Fruit fly (Drosophila melanogaster) whole organism, embryonic: ENCODE results near the gene CG11309.

ENCODE experiments used
- Ada2b ChIP-seq: fragments of 200-800 bp; sonication (Bioruptor generic); IDR thresholded peaks from 2 replicates; pipeline ENCODE4 v1.3.6; 2022; ENCODE audit warnings: missing biosample characterization, missing genetic modification characterization
- CG11398 ChIP-seq: fragments of 200-800 bp; sonication (Bioruptor generic); optimal IDR thresholded peaks from 2 replicates; lab custom pipeline; 2016; ENCODE audit warnings: missing biosample characterization, missing genetic modification characterization
- CG11456 ChIP-seq: fragments of 200-800 bp; sonication (Bioruptor generic); IDR thresholded peaks from 3 replicates; pipeline ENCODE4 v1.3.6; 2022; ENCODE audit warnings: missing biosample characterization, missing genetic modification characterization
- CG11560 ChIP-seq: fragments of 200-800 bp; sonication (Bioruptor generic); IDR thresholded peaks from 3 replicates; pipeline ENCODE4 v1.3.6; 2022; ENCODE audit warnings: missing biosample characterization, missing genetic modification characterization
- CG14050 ChIP-seq: fragments of 200-800 bp; sonication (Bioruptor generic); IDR thresholded peaks from 3 replicates; pipeline ENCODE4 v1.3.6; 2022; ENCODE audit warnings: missing biosample characterization, missing genetic modification characterization
- CG14710 ChIP-seq: fragments of 200-800 bp; sonication (Bioruptor generic); optimal IDR thresholded peaks from 3 replicates; lab custom pipeline; 2019; ENCODE audit warnings: missing biosample characterization, mild to moderate bottlenecking, missing genetic modification characterization, moderate library complexity
- CG14965 ChIP-seq: fragments of 200-800 bp; sonication (Bioruptor generic); optimal IDR thresholded peaks from 2 replicates; lab custom pipeline; 2016; ENCODE audit warnings: missing biosample characterization, missing genetic modification characterization, borderline replicate concordance
- CG15514 ChIP-seq: fragments of 200-800 bp; sonication (Bioruptor generic); optimal IDR thresholded peaks from 3 replicates; lab custom pipeline; 2017; ENCODE audit warnings: missing biosample characterization, missing genetic modification characterization, mild to moderate bottlenecking, moderate library complexity, missing genetic modification reagents
- CG16779 ChIP-seq: fragments of 200-800 bp; sonication (Bioruptor generic); IDR thresholded peaks from 2 replicates; pipeline ENCODE4 v1.3.6; 2022; ENCODE audit warnings: missing biosample characterization, missing genetic modification characterization
- CG17361 ChIP-seq: fragments of 200-800 bp; sonication (Bioruptor generic); IDR thresholded peaks from 3 replicates; pipeline ENCODE4 v1.3.6; 2022; ENCODE audit warnings: missing biosample characterization, missing genetic modification characterization
- CG17829 ChIP-seq: fragments of 200-800 bp; optimal IDR thresholded peaks from 2 replicates; lab custom pipeline; 2019; ENCODE audit warnings: missing biosample characterization, mild to moderate bottlenecking, missing genetic modification characterization, moderate library complexity
- CG1832 ChIP-seq: fragments of 200-800 bp; sonication (Bioruptor generic); optimal IDR thresholded peaks from 2 replicates; lab custom pipeline; 2017; ENCODE audit warnings: missing biosample characterization, mild to moderate bottlenecking, missing genetic modification characterization, inconsistent platforms
- CG2678 ChIP-seq: fragments of 200-800 bp; sonication (Bioruptor generic); optimal IDR thresholded peaks from 3 replicates; lab custom pipeline; 2019; ENCODE audit warnings: missing biosample characterization, mild to moderate bottlenecking, missing genetic modification characterization, moderate library complexity
- CG31388 ChIP-seq: fragments of 200-800 bp; sonication (Bioruptor generic); optimal IDR thresholded peaks from 2 replicates; lab custom pipeline; 2016; ENCODE audit warnings: missing biosample characterization, missing genetic modification characterization
- CG3407 ChIP-seq: fragments of 200-800 bp; sonication (Bioruptor generic); optimal IDR thresholded peaks from 2 replicates; lab custom pipeline; 2018; ENCODE audit warnings: missing biosample characterization, mild to moderate bottlenecking, missing genetic modification characterization
- CG34376 ChIP-seq: fragments of 200-800 bp; sonication (Bioruptor generic); optimal IDR thresholded peaks from 2 replicates; lab custom pipeline; 2018; ENCODE audit warnings: missing biosample characterization, mild to moderate bottlenecking, missing genetic modification characterization
- CG9215 ChIP-seq: fragments of 200-800 bp; sonication (Bioruptor generic); IDR thresholded peaks from 2 replicates; pipeline ENCODE4 v1.3.6; 2022; ENCODE audit warnings: missing biosample characterization, missing genetic modification characterization
- E2f1 ChIP-seq: fragments of 200-800 bp; sonication (Bioruptor generic); IDR thresholded peaks from 2 replicates; pipeline ENCODE4 v1.3.6; 2022; ENCODE audit warnings: missing biosample characterization, missing genetic modification characterization
- ERR ChIP-seq: fragments of 200-800 bp; sonication (Bioruptor generic); optimal IDR thresholded peaks from 2 replicates; lab custom pipeline; 2016; ENCODE audit warnings: missing biosample characterization, missing genetic modification characterization
- Elba2 ChIP-seq: fragments of 200-800 bp; sonication (Bioruptor generic); optimal IDR thresholded peaks from 3 replicates; lab custom pipeline; 2016; ENCODE audit warnings: missing biosample characterization, missing genetic modification characterization
- Lim3 ChIP-seq: fragments of 200-800 bp; sonication (Bioruptor generic); IDR thresholded peaks from 2 replicates; pipeline ENCODE4 v1.3.6; 2022; ENCODE audit warnings: missing biosample characterization, missing genetic modification characterization
- Max ChIP-seq: fragments of 200-800 bp; sonication (Bioruptor generic); optimal IDR thresholded peaks from 2 replicates; lab custom pipeline; 2016; ENCODE audit warnings: missing biosample characterization, mild to moderate bottlenecking, missing genetic modification characterization
- NFAT ChIP-seq: fragments of 200-800 bp; sonication (Bioruptor generic); IDR thresholded peaks from 2 replicates; pipeline ENCODE4 v1.3.6; 2022; ENCODE audit warnings: missing biosample characterization, missing genetic modification characterization
- Nf-YC ChIP-seq: fragments of 200-800 bp; optimal IDR thresholded peaks from 3 replicates; lab custom pipeline; 2019; ENCODE audit warnings: missing biosample characterization, mild to moderate bottlenecking, missing genetic modification characterization, moderate library complexity
- Spps ChIP-seq: fragments of 200-800 bp; sonication (Bioruptor generic); optimal IDR thresholded peaks from 2 replicates; lab custom pipeline; 2018; ENCODE audit warnings: missing biosample characterization, mild to moderate bottlenecking, missing genetic modification characterization
- Ssrp ChIP-seq: fragments of 200-800 bp; sonication (Bioruptor generic); optimal IDR thresholded peaks from 2 replicates; lab custom pipeline; 2018; ENCODE audit warnings: missing biosample characterization, mild to moderate bottlenecking, missing genetic modification characterization, moderate library complexity
- Stat92E ChIP-seq, 3 experiments: fragments of >200 bp in 2 of 3; fragments of 200-800 bp in 1 of 3; sonication (Bioruptor generic) in 1 of 3; optimal IDR thresholded peaks; 2 replicates each; lab custom pipeline; 2017 to 2019; ENCODE audit warnings: missing biosample characterization in 3 of 3, missing genetic modification characterization in 3 of 3, mild to moderate bottlenecking in 1 of 3, moderate library complexity in 1 of 3
- bigmax ChIP-seq: fragments of 200-800 bp; sonication (Bioruptor generic); optimal IDR thresholded peaks from 2 replicates; lab custom pipeline; 2018; ENCODE audit warnings: missing biosample characterization, mild to moderate bottlenecking, missing genetic modification characterization
- cad ChIP-seq: fragments of >200 bp; optimal IDR thresholded peaks from 2 replicates; lab custom pipeline; 2017; ENCODE audit warnings: missing biosample characterization, missing genetic modification characterization
- cg ChIP-seq: fragments of 200-800 bp; sonication (Bioruptor generic); optimal IDR thresholded peaks from 3 replicates; lab custom pipeline; 2019; ENCODE audit warnings: missing biosample characterization, mild to moderate bottlenecking, missing genetic modification characterization, moderate library complexity
- disco-r ChIP-seq: fragments of 200-800 bp; sonication (Bioruptor generic); optimal IDR thresholded peaks from 2 replicates; lab custom pipeline; 2016; ENCODE audit warnings: missing biosample characterization, missing genetic modification characterization
- dmrt11E ChIP-seq: fragments of 200-800 bp; sonication (Bioruptor generic); optimal IDR thresholded peaks from 3 replicates; lab custom pipeline; 2018; ENCODE audit warnings: missing biosample characterization, mild to moderate bottlenecking, missing genetic modification characterization, moderate library complexity
- gro ChIP-seq: fragments of 200-800 bp; sonication (Bioruptor generic); optimal IDR thresholded peaks from 2 replicates; lab custom pipeline; 2016; ENCODE audit warnings: missing biosample characterization, missing genetic modification characterization
- gsb-n ChIP-seq: fragments of 200-800 bp; sonication (Bioruptor generic); optimal IDR thresholded peaks from 3 replicates; lab custom pipeline; 2018; ENCODE audit warnings: missing biosample characterization, mild to moderate bottlenecking, missing genetic modification characterization
- insv ChIP-seq, 2 experiments: fragments of 200-800 bp; sonication (Bioruptor generic); optimal IDR thresholded peaks; 3 replicates each; lab custom pipeline; 2016 to 2018; ENCODE audit warnings: missing biosample characterization in 2 of 2, missing genetic modification characterization in 2 of 2
- ken ChIP-seq: fragments of 200-800 bp; sonication (Bioruptor generic); IDR thresholded peaks from 3 replicates; pipeline ENCODE4 v1.3.6; 2022; ENCODE audit warnings: missing biosample characterization, missing genetic modification characterization
- lov ChIP-seq, 2 experiments: fragments of 200-800 bp in 1 of 2; fragments of >200 bp in 1 of 2; sonication (Bioruptor generic) in 1 of 2; IDR thresholded peaks in 1 of 2; optimal IDR thresholded peaks in 1 of 2; 2 replicates in 1 of 2; 3 replicates in 1 of 2; pipeline versions ENCODE4 v1.3.6 to Lab custom; 2017 to 2022; ENCODE audit warnings: missing biosample characterization in 1 of 2, missing genetic modification characterization in 1 of 2
- odd ChIP-seq: fragments of 200-800 bp; sonication (Bioruptor generic); optimal IDR thresholded peaks from 2 replicates; lab custom pipeline; 2017; ENCODE audit warnings: missing biosample characterization, mild to moderate bottlenecking, missing genetic modification characterization
- org-1 ChIP-seq: fragments of 200-800 bp; sonication (Bioruptor generic); optimal IDR thresholded peaks from 2 replicates; lab custom pipeline; 2017; ENCODE audit warnings: missing biosample characterization, missing genetic modification characterization
- otp ChIP-seq: fragments of 200-800 bp; sonication (Bioruptor generic); IDR thresholded peaks from 3 replicates; pipeline ENCODE4, ENCODE4 v1.3.6; 2022; ENCODE audit warnings: missing biosample characterization, missing genetic modification characterization
- phol ChIP-seq: fragments of 200-800 bp; sonication (Bioruptor generic); optimal IDR thresholded peaks from 3 replicates; lab custom pipeline; 2018; ENCODE audit warnings: missing biosample characterization, mild to moderate bottlenecking, missing genetic modification characterization, moderate library complexity
- prd ChIP-seq, 3 experiments: fragments of >200 bp in 2 of 3; fragments of 200-800 bp in 1 of 3; sonication (Bioruptor generic) in 1 of 3; optimal IDR thresholded peaks in 2 of 3; IDR thresholded peaks in 1 of 3; 2 replicates in 2 of 3; 3 replicates in 1 of 3; pipeline versions ENCODE4 v1.3.6 to Lab custom; 2017 to 2022; ENCODE audit warnings: missing biosample characterization in 1 of 3, missing genetic modification characterization in 1 of 3
- ro ChIP-seq: fragments of 200-800 bp; sonication (Bioruptor generic); IDR thresholded peaks from 2 replicates; pipeline ENCODE4 v1.3.6; 2022; ENCODE audit warnings: missing biosample characterization, missing genetic modification characterization
- schlank ChIP-seq: fragments of 200-800 bp; sonication (Bioruptor generic); optimal IDR thresholded peaks from 2 replicates; lab custom pipeline; 2018; ENCODE audit warnings: missing biosample characterization, mild to moderate bottlenecking, missing genetic modification characterization
- sna ChIP-seq: fragments of 200-800 bp; sonication (Bioruptor generic); IDR thresholded peaks from 2 replicates; pipeline ENCODE4 v1.3.6; 2022; ENCODE audit warnings: missing biosample characterization, missing genetic modification characterization; ENCODE audit not compliant: partially characterized antibody
- tna ChIP-seq: fragments of 200-800 bp; sonication (Bioruptor generic); IDR thresholded peaks from 2 replicates; pipeline ENCODE4 v1.3.6; 2022; ENCODE audit warnings: missing biosample characterization, missing genetic modification characterization; ENCODE audit not compliant: partially characterized antibody
- usp ChIP-seq: fragments of >200 bp; optimal IDR thresholded peaks from 2 replicates; lab custom pipeline; 2017; ENCODE audit warnings: missing biosample characterization, missing genetic modification characterization
- wek ChIP-seq: fragments of 200-800 bp; sonication (Bioruptor generic); optimal IDR thresholded peaks from 3 replicates; lab custom pipeline; 2018; ENCODE audit warnings: missing biosample characterization, mild to moderate bottlenecking, missing genetic modification characterization, moderate library complexity
- z ChIP-seq: fragments of 200-800 bp; sonication (Bioruptor generic); IDR thresholded peaks from 3 replicates; pipeline ENCODE4 v1.3.6; 2022; ENCODE audit warnings: missing biosample characterization, missing genetic modification characterization

Gene CG11309

DNA sequence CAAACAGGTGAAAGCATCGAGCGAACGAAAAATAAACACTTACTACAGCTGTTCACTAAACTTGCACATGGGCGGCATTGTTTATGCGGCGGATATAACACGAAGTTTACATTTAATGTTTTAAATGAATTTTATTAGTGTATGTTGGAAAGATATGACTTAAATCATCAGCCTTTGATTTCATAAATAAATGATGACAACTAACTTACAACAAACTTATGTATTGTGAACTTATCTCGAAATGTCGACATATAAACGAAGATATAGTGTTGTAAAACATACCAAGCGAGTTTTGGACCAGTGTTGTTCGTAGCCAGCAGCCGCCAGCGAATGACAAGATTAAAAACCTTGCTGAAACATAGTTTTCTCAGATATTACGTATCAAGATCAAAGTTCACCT is at the start of gene CG11309, which contains the start of gene CG7632 (continued):
- TF ChIP-seq ERR = peak; percentile 98
- TF ChIP-seq CG11456 = peak; percentile 95
- TF ChIP-seq insv (GFP tag; optimal IDR thresholded peaks at IDR 0.05; lab: Kevin White, UChicago) = peak; percentile 48 to 87
- TF ChIP-seq CG34376 = peak; percentile 100
- peak; percentile 99 for TF ChIP-seq gro
- peak; percentile 99 for TF ChIP-seq Max (GFP tag; lab: Kevin White, UChicago)
- TF ChIP-seq CG11560 = peak; percentile 66
- peak; percentile 100 for TF ChIP-seq CG2678 (tag; lab: Kevin White, UChicago)
- no peak; the same call in 1 of the 2 replicates for TF ChIP-seq sna (GFP tag; lab: Robert Waterston, UW)
- peak; percentile 99 for TF ChIP-seq odd (GFP tag; lab: Kevin White, UChicago)
- peak; percentile 99 for TF ChIP-seq schlank (tag; lab: Kevin White, UChicago)
- peak; percentile 82; the same call in 2 of the 3 replicates for TF ChIP-seq z
- peak; percentile 87 for TF ChIP-seq CG9215 (GFP tag; lab: Robert Waterston, UW)
- TF ChIP-seq cad (GFP tag; lab: Kevin White, UChicago) = no peak
- TF ChIP-seq CG17829 (tag; lab: Kevin White, UChicago) = peak; percentile 100
- TF ChIP-seq Nf-YC (tag; lab: Kevin White, UChicago) = peak; percentile 96
- no peak for TF ChIP-seq CG1832 (GFP tag; lab: Kevin White, UChicago)
- peak; percentile 98 for TF ChIP-seq CG11398 (GFP tag; lab: Kevin White, UChicago)
- TF ChIP-seq lov (optimal IDR thresholded peaks at IDR 0.05; lab: Kevin White, UChicago) = no peak
- TF ChIP-seq lov (GFP tag; IDR thresholded peaks at IDR 0.05; lab: Robert Waterston, UW) = peak; percentile 99
- TF ChIP-seq CG14050 (GFP tag; lab: Robert Waterston, UW) = peak; percentile 98
- peak; percentile 98 for TF ChIP-seq otp (GFP tag; lab: Robert Waterston, UW)
- peak; percentile 91 for TF ChIP-seq CG14965 (GFP tag; lab: Kevin White, UChicago)
- peak; percentile 100 for TF ChIP-seq Spps (tag; lab: Kevin White, UChicago)
- peak; percentile 81 for TF ChIP-seq ro (GFP tag; lab: Robert Waterston, UW)
- TF ChIP-seq Elba2 = peak; percentile 86
- peak; percentile 96 for TF ChIP-seq CG15514
- TF ChIP-seq ken = peak; percentile 97
- peak; percentile 99 for TF ChIP-seq gsb-n (tag; lab: Kevin White, UChicago)
- TF ChIP-seq CG17361 = peak; percentile 99
- TF ChIP-seq Lim3 = peak; percentile 66
- TF ChIP-seq E2f1 (GFP tag; lab: Robert Waterston, UW) = peak; percentile 97
- TF ChIP-seq org-1 = peak; percentile 99
- peak; percentile 99 for TF ChIP-seq Ssrp (tag; lab: Kevin White, UChicago)
- peak; percentile 98 for TF ChIP-seq wek
- no peak for TF ChIP-seq usp (GFP tag; lab: Kevin White, UChicago)
- TF ChIP-seq CG16779 (GFP tag; lab: Robert Waterston, UW) = peak; percentile 97
- TF ChIP-seq dmrt11E = peak; percentile 100
- peak; percentile 98 for TF ChIP-seq CG3407
- peak in 1 of 3 experiments; percentile 99 for TF ChIP-seq Stat92E (GFP tag; optimal IDR thresholded peaks at IDR 0.05; lab: Kevin White, UChicago)
- TF ChIP-seq CG14710 (tag; lab: Kevin White, UChicago) = peak; percentile 99
- 0 out of 2 replicates have a peak, but pooled peaks have one; percentile 29 for TF ChIP-seq tna (GFP tag; lab: Robert Waterston, UW)
- TF ChIP-seq bigmax (GFP tag; lab: Kevin White, UChicago) = peak; percentile 87
- TF ChIP-seq disco-r (GFP tag; lab: Kevin White, UChicago) = peak; percentile 97
- TF ChIP-seq phol = peak; percentile 99
- TF ChIP-seq cg (GFP tag; lab: Kevin White, UChicago) = peak; percentile 29
- TF ChIP-seq prd (optimal IDR thresholded peaks at IDR 0.05; lab: Kevin White, UChicago) = no peak
- TF ChIP-seq prd (GFP tag; IDR thresholded peaks at IDR 0.05; lab: Robert Waterston, UW) = peak; percentile 97
- peak; percentile 97 for TF ChIP-seq NFAT (GFP tag; lab: Robert Waterston, UW)
- peak; percentile 97 for TF ChIP-seq Ada2b (GFP tag; lab: Robert Waterston, UW)
- peak; percentile 95 for TF ChIP-seq CG31388 (GFP tag; lab: Kevin White, UChicago)
